Worm (Caenorhabditis elegans) whole organism, late embryonic: ENCODE results near the gene tlk-1.

Source experiments
- C38D4.7 ChIP-seq: fragments of 200-800 bp; sonication (Bioruptor generic); optimal IDR thresholded peaks from 2 replicates; lab custom pipeline; 2018; ENCODE audit warnings: mild to moderate bottlenecking, missing genetic modification characterization, moderate library complexity, missing compliant biosample characterization
- F13H6.1 ChIP-seq: sonication (generic microtip); optimal IDR thresholded peaks from 2 replicates; lab custom pipeline; 2016; ENCODE audit warnings: missing genetic modification characterization, missing compliant biosample characterization
- ama-1 ChIP-seq: fragments of 150-350 bp; optimal IDR thresholded peaks from 2 replicates; lab custom pipeline; 2014
- ets-4 ChIP-seq: sonication (generic microtip); optimal IDR thresholded peaks from 2 replicates; lab custom pipeline; 2016; ENCODE audit warnings: missing genetic modification characterization, missing compliant biosample characterization
- madf-2 ChIP-seq: sonication (generic microtip); optimal IDR thresholded peaks from 2 replicates; lab custom pipeline; 2017; ENCODE audit warnings: missing genetic modification characterization, missing compliant biosample characterization
- nhr-11 ChIP-seq: fragments of 150-350 bp; optimal IDR thresholded peaks from 2 replicates; lab custom pipeline; 2014; ENCODE audit warnings: missing biosample characterization, missing genetic modification characterization
- pax-1 ChIP-seq: fragments of 150-350 bp; optimal IDR thresholded peaks from 2 replicates; lab custom pipeline; 2014; ENCODE audit warnings: missing biosample characterization, missing genetic modification characterization

- TF ChIP-seq ama-1 (lab: Kevin White, UChicago): no peak
- TF ChIP-seq nhr-11: no peak
- no peak for TF ChIP-seq C38D4.7 (GFP tag; lab: Kevin White, UChicago)
- no peak for TF ChIP-seq madf-2 (tag; lab: Kevin White, UChicago)
- TF ChIP-seq F13H6.1: no peak
- TF ChIP-seq ets-4 (tag; lab: Kevin White, UChicago): no peak
- TF ChIP-seq pax-1 (tag; lab: Kevin White, UChicago): no peak
Measured at ce11 chrIII:9743239-9743638, 43.6 kb downstream of the tlk-1 start, which contains the start of gene T05G5.1.
